Fruit fly (Drosophila melanogaster) whole organism, embryonic: ENCODE measurements around the gene msn.
A peak's percentile ranks its signal among the peaks of the same experiment; 100 is the strongest.

ENCODE experiments used
- Abd-B ChIP-seq: fragments of 200-800 bp; sonication (Bioruptor generic); optimal IDR thresholded peaks from 2 replicates; lab custom pipeline; 2018; ENCODE audit warnings: missing biosample characterization, mild to moderate bottlenecking, missing genetic modification characterization, moderate library complexity
- Antp ChIP-seq: fragments of 200-800 bp; sonication (Bioruptor generic); optimal IDR thresholded peaks from 3 replicates; lab custom pipeline; 2016; ENCODE audit warnings: missing biosample characterization, missing genetic modification characterization
- CG10274 ChIP-seq: fragments of 200-800 bp; sonication (Bioruptor generic); optimal IDR thresholded peaks from 3 replicates; lab custom pipeline; 2017; ENCODE audit warnings: missing biosample characterization, mild to moderate bottlenecking, missing genetic modification characterization
- CG11504 ChIP-seq: fragments of 200-800 bp; sonication (Bioruptor generic); optimal IDR thresholded peaks from 3 replicates; lab custom pipeline; 2019; ENCODE audit warnings: missing biosample characterization, mild to moderate bottlenecking, missing genetic modification characterization, moderate library complexity
- CG12104 ChIP-seq: fragments of 200-800 bp; sonication (Bioruptor generic); optimal IDR thresholded peaks from 3 replicates; lab custom pipeline; 2016; ENCODE audit warnings: missing biosample characterization, missing genetic modification characterization
- CG12219 ChIP-seq: fragments of 200-800 bp; sonication (Bioruptor generic); optimal IDR thresholded peaks from 3 replicates; lab custom pipeline; 2018; ENCODE audit warnings: missing biosample characterization, mild to moderate bottlenecking, missing genetic modification characterization
- CG12299 ChIP-seq: fragments of 200-800 bp; sonication (Bioruptor generic); optimal IDR thresholded peaks from 2 replicates; lab custom pipeline; 2018; ENCODE audit warnings: missing biosample characterization, mild to moderate bottlenecking, missing genetic modification characterization
- CG12391 ChIP-seq: fragments of 200-800 bp; sonication (Bioruptor generic); optimal IDR thresholded peaks from 3 replicates; lab custom pipeline; 2018; ENCODE audit warnings: missing biosample characterization, mild to moderate bottlenecking, missing genetic modification characterization, moderate library complexity
- CG14050 ChIP-seq: fragments of 200-800 bp; sonication (Bioruptor generic); IDR thresholded peaks from 3 replicates; pipeline ENCODE4 v1.3.6; 2022; ENCODE audit warnings: missing biosample characterization, missing genetic modification characterization
- CG17359 ChIP-seq: fragments of 200-800 bp; sonication (Bioruptor generic); optimal IDR thresholded peaks from 3 replicates; lab custom pipeline; 2018; ENCODE audit warnings: missing biosample characterization, mild to moderate bottlenecking, missing genetic modification characterization, moderate library complexity
- CG17568 ChIP-seq: fragments of 200-800 bp; sonication (Bioruptor generic); optimal IDR thresholded peaks from 2 replicates; lab custom pipeline; 2018; ENCODE audit warnings: missing biosample characterization, mild to moderate bottlenecking, missing genetic modification characterization, moderate library complexity
- CG17612 ChIP-seq: fragments of 200-800 bp; sonication (Bioruptor generic); IDR thresholded peaks from 2 replicates; pipeline ENCODE4 v1.3.6; 2022; ENCODE audit warnings: missing biosample characterization, missing genetic modification characterization
- CG1792 ChIP-seq: fragments of 200-800 bp; sonication (Bioruptor generic); optimal IDR thresholded peaks from 2 replicates; lab custom pipeline; 2016; ENCODE audit warnings: missing biosample characterization, missing genetic modification characterization
- CG18476 ChIP-seq: fragments of 200-800 bp; sonication (Bioruptor generic); optimal IDR thresholded peaks from 2 replicates; lab custom pipeline; 2016; ENCODE audit warnings: missing biosample characterization, mild to moderate bottlenecking, missing genetic modification characterization
- CG30431 ChIP-seq: fragments of 200-800 bp; sonication (Bioruptor generic); optimal IDR thresholded peaks from 2 replicates; lab custom pipeline; 2017; ENCODE audit warnings: missing biosample characterization, missing genetic modification characterization
- CG34422 ChIP-seq: fragments of 200-800 bp; sonication (Bioruptor generic); IDR thresholded peaks from 3 replicates; pipeline ENCODE4 v1.3.6; 2022; ENCODE audit warnings: missing biosample characterization, missing genetic modification characterization
- CG4404 ChIP-seq: fragments of 200-800 bp; sonication (Bioruptor generic); IDR thresholded peaks from 2 replicates; pipeline ENCODE4 v1.3.6; 2022; ENCODE audit warnings: missing biosample characterization, missing genetic modification characterization
- CG6689 ChIP-seq: fragments of 200-800 bp; sonication (Bioruptor generic); IDR thresholded peaks from 2 replicates; pipeline ENCODE4 v1.3.6; 2022; ENCODE audit warnings: missing biosample characterization, missing genetic modification characterization
- CG6765 ChIP-seq: fragments of 200-800 bp; sonication (Bioruptor generic); optimal IDR thresholded peaks from 3 replicates; lab custom pipeline; 2017; ENCODE audit warnings: missing biosample characterization, mild to moderate bottlenecking, missing genetic modification characterization
- CG7372 ChIP-seq: fragments of 200-800 bp; sonication (Bioruptor generic); IDR thresholded peaks from 2 replicates; pipeline ENCODE4 v1.3.6; 2022; ENCODE audit warnings: missing biosample characterization, missing genetic modification characterization
- Chrac-16 ChIP-seq: fragments of 200-800 bp; sonication (Bioruptor generic); optimal IDR thresholded peaks from 3 replicates; lab custom pipeline; 2016; ENCODE audit warnings: missing biosample characterization, missing genetic modification characterization
- CrebB ChIP-seq: fragments of 200-800 bp; sonication (Bioruptor generic); optimal IDR thresholded peaks from 3 replicates; lab custom pipeline; 2018; ENCODE audit warnings: missing biosample characterization, mild to moderate bottlenecking, missing genetic modification characterization
- Dad ChIP-seq: fragments of 200-800 bp; sonication (Bioruptor generic); optimal IDR thresholded peaks from 3 replicates; lab custom pipeline; 2016; ENCODE audit warnings: missing biosample characterization, missing genetic modification characterization
- Doc2 ChIP-seq: fragments of 200-800 bp; sonication (Bioruptor generic); IDR thresholded peaks from 2 replicates; pipeline ENCODE4 v1.3.6; 2022; ENCODE audit warnings: missing biosample characterization, missing genetic modification characterization
- Gug ChIP-seq: fragments of 200-800 bp; sonication (Bioruptor generic); IDR thresholded peaks from 4 replicates; pipeline ENCODE4 v1.3.6; 2022; ENCODE audit warnings: missing biosample characterization, missing genetic modification characterization
- H15 ChIP-seq: fragments of 200-800 bp; sonication (Bioruptor generic); IDR thresholded peaks from 3 replicates; pipeline ENCODE4 v1.3.6; 2022; ENCODE audit warnings: missing biosample characterization, missing genetic modification characterization
- Hr78 ChIP-seq, 2 experiments: fragments of 200-800 bp in 1 of 2; fragments of >200 bp in 1 of 2; sonication (Bioruptor generic) in 1 of 2; optimal IDR thresholded peaks; 2 replicates each; lab custom pipeline; 2017 to 2019; ENCODE audit warnings: missing biosample characterization in 2 of 2, missing genetic modification characterization in 2 of 2, mild to moderate bottlenecking in 1 of 2, moderate library complexity in 1 of 2
- Med ChIP-seq: fragments of 200-800 bp; sonication (Bioruptor generic); peaks from one replicate; lab custom pipeline; 2016; ENCODE audit warnings: missing biosample characterization, missing genetic modification characterization, mild to moderate bottlenecking, inconsistent platforms, moderate library complexity
- NK7.1 ChIP-seq: fragments of 200-800 bp; sonication (Bioruptor generic); optimal IDR thresholded peaks from 3 replicates; lab custom pipeline; 2016; ENCODE audit warnings: missing biosample characterization, missing genetic modification characterization
- Neu2 ChIP-seq: fragments of 200-800 bp; sonication (Bioruptor generic); optimal IDR thresholded peaks from 3 replicates; lab custom pipeline; 2016; ENCODE audit warnings: missing biosample characterization, missing genetic modification characterization, borderline replicate concordance
- Six4 ChIP-seq: fragments of 200-800 bp; sonication (Bioruptor generic); optimal IDR thresholded peaks from 2 replicates; lab custom pipeline; 2016; ENCODE audit warnings: missing biosample characterization, missing genetic modification characterization
- Taf1 ChIP-seq: fragments of 200-800 bp; sonication (Bioruptor generic); IDR thresholded peaks from 2 replicates; pipeline ENCODE4 v1.3.6; 2022; ENCODE audit warnings: missing biosample characterization, missing genetic modification characterization
- ash1 ChIP-seq: fragments of 200-800 bp; sonication (Bioruptor generic); optimal IDR thresholded peaks from 2 replicates; lab custom pipeline; 2018; ENCODE audit warnings: missing biosample characterization, mild to moderate bottlenecking, missing genetic modification characterization
- bcd ChIP-seq: fragments of 200-800 bp; sonication (Bioruptor generic); optimal IDR thresholded peaks from 2 replicates; lab custom pipeline; 2017; ENCODE audit warnings: missing biosample characterization, mild to moderate bottlenecking, missing genetic modification characterization
- ci ChIP-seq: fragments of 200-800 bp; sonication (Bioruptor generic); IDR thresholded peaks from 3 replicates; pipeline ENCODE4 v1.3.6; 2022; ENCODE audit warnings: missing biosample characterization, missing genetic modification characterization
- dmrt99B ChIP-seq: fragments of 200-800 bp; sonication (Bioruptor generic); optimal IDR thresholded peaks from 2 replicates; lab custom pipeline; 2018; ENCODE audit warnings: missing biosample characterization, mild to moderate bottlenecking, missing genetic modification characterization, moderate library complexity
- ewg ChIP-seq: fragments of 200-800 bp; sonication (Bioruptor generic); optimal IDR thresholded peaks from 3 replicates; lab custom pipeline; 2017; ENCODE audit warnings: mild to moderate bottlenecking, missing biosample characterization, missing genetic modification reagents, missing genetic modification characterization
- fd96Cb ChIP-seq: fragments of 200-800 bp; sonication (Bioruptor generic); optimal IDR thresholded peaks from 2 replicates; lab custom pipeline; 2018; ENCODE audit warnings: missing biosample characterization, mild to moderate bottlenecking, missing genetic modification characterization, moderate library complexity
- gce ChIP-seq: fragments of 200-800 bp; sonication (Bioruptor generic); IDR thresholded peaks from 3 replicates; pipeline ENCODE4 v1.3.6; 2022; ENCODE audit warnings: missing biosample characterization, missing genetic modification characterization
- hbn ChIP-seq: fragments of 200-800 bp; sonication (Bioruptor generic); IDR thresholded peaks from 2 replicates; pipeline ENCODE4 v1.3.6; 2022; ENCODE audit warnings: missing biosample characterization, missing genetic modification characterization; ENCODE audit not compliant: partially characterized antibody
- kah ChIP-seq: fragments of 200-800 bp; sonication (Bioruptor generic); optimal IDR thresholded peaks from 2 replicates; lab custom pipeline; 2018; ENCODE audit warnings: missing biosample characterization, mild to moderate bottlenecking, missing genetic modification characterization
- lab ChIP-seq: fragments of 200-800 bp; sonication (Bioruptor generic); optimal IDR thresholded peaks from 3 replicates; lab custom pipeline; 2017; ENCODE audit warnings: missing biosample characterization, missing genetic modification characterization, mild to moderate bottlenecking, moderate library complexity, missing genetic modification reagents
- lilli ChIP-seq: fragments of 200-800 bp; sonication (Bioruptor generic); optimal IDR thresholded peaks from 3 replicates; lab custom pipeline; 2016; ENCODE audit warnings: missing biosample characterization, missing genetic modification characterization
- mirr ChIP-seq: fragments of 200-800 bp; sonication (Bioruptor generic); optimal IDR thresholded peaks from 3 replicates; lab custom pipeline; 2018; ENCODE audit warnings: missing biosample characterization, mild to moderate bottlenecking, missing genetic modification characterization
- pnt ChIP-seq: fragments of 200-800 bp; sonication (Bioruptor generic); optimal IDR thresholded peaks from 3 replicates; lab custom pipeline; 2016; ENCODE audit warnings: missing biosample characterization, missing genetic modification characterization
- ranshi ChIP-seq: fragments of 200-800 bp; sonication (Bioruptor generic); IDR thresholded peaks from 2 replicates; pipeline ENCODE4 v1.3.6; 2022; ENCODE audit warnings: missing biosample characterization, missing genetic modification characterization
- salm ChIP-seq: fragments of 200-800 bp; sonication (Bioruptor generic); optimal IDR thresholded peaks from 2 replicates; lab custom pipeline; 2018; ENCODE audit warnings: missing biosample characterization, mild to moderate bottlenecking, missing genetic modification characterization
- sens ChIP-seq: fragments of 200-800 bp; sonication (Bioruptor generic); peaks from one replicate; lab custom pipeline; 2016; ENCODE audit warnings: missing biosample characterization, missing genetic modification characterization
- seq ChIP-seq: fragments of 200-800 bp; sonication (Bioruptor generic); IDR thresholded peaks from 2 replicates; pipeline ENCODE4 v1.3.6; 2022; ENCODE audit warnings: missing biosample characterization, missing genetic modification characterization
- shn ChIP-seq: fragments of 200-800 bp; sonication (Bioruptor generic); optimal IDR thresholded peaks from 3 replicates; lab custom pipeline; 2016; ENCODE audit warnings: missing biosample characterization, missing genetic modification characterization
- zen ChIP-seq: fragments of 200-800 bp; sonication (Bioruptor generic); optimal IDR thresholded peaks from 3 replicates; lab custom pipeline; 2018; ENCODE audit warnings: missing biosample characterization, mild to moderate bottlenecking, missing genetic modification characterization, moderate library complexity

Gene msn

DNA sequence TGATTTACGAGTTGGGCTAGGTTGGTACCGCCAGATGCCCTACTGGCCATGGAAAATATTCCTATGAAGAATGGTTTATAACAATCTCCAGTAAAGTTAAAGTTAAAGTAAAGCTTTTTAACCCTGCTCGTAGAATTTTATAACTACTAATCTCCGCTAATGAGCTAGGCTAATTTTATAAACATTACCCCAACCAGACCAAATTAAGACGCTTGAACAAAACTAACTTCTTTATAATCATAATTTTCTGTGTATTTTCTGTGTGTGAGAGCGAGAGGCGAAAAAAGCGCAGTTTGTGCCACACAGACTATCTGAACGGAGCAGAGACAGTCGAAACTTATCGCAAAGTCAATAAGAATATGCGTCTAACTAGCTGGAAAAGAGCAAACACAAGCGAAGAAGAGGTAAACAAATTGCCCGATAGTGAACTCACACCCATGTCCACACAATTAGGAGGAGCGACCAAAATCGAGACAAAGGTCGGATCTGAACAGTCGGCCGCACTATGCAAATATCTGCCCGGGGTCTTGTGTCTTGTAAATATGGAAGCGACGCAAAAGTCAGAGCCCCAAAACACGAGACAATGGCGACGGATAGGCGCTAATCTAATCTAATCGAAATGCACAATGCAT lies 49.3 kb downstream of the msn start (continued):
- TF ChIP-seq mirr (peak; percentile 55), CG14050 (GFP tag; lab: Robert Waterston, UW) (peak; percentile 19; the same call in 1 of the 3 replicates), CG18476 (peak; percentile 51), zen (tag; lab: Kevin White, UChicago) (no peak), CG10274 (peak; percentile 98), Chrac-16 (no peak), CG12104 (GFP tag; lab: Kevin White, UChicago) (peak; percentile 67), Antp (GFP tag; lab: Kevin White, UChicago) (peak; percentile 43), Doc2 (no peak), NK7.1 (GFP tag; lab: Kevin White, UChicago) (peak; percentile 6), sens (GFP tag; lab: Kevin White, UChicago) (peak; percentile 95), CG1792 (GFP tag; lab: Kevin White, UChicago) (peak; percentile 74), CG4404 (GFP tag; lab: Robert Waterston, UW) (no peak), Hr78 (GFP tag; optimal IDR thresholded peaks at IDR 0.05; lab: Kevin White, UChicago) (peak in 1 of 2 experiments; percentile 93), shn (GFP tag; lab: Kevin White, UChicago) (peak; percentile 19), Taf1 (GFP tag; lab: Robert Waterston, UW) (no peak), gce (GFP tag; lab: Robert Waterston, UW) (peak; percentile 81; the same call in 2 of the 3 replicates), CG34422 (GFP tag; lab: Robert Waterston, UW) (no peak), Neu2 (no peak), CG12219 (GFP tag; lab: Kevin White, UChicago) (peak; percentile 64), Dad (GFP tag; lab: Kevin White, UChicago) (peak; percentile 36), hbn (GFP tag; lab: Robert Waterston, UW) (no peak), kah (GFP tag; lab: Kevin White, UChicago) (peak; percentile 62), CG17359 (tag; lab: Kevin White, UChicago) (peak; percentile 75), CG17568 (GFP tag; lab: Kevin White, UChicago) (peak; percentile 88), Abd-B (no peak), salm (tag; lab: Kevin White, UChicago) (peak; percentile 30), lilli (GFP tag; lab: Kevin White, UChicago) (peak; percentile 8), Six4 (GFP tag; lab: Kevin White, UChicago) (peak; percentile 43), lab (GFP tag; lab: Kevin White, UChicago) (peak; percentile 91), bcd (peak; percentile 66), CG12299 (tag; lab: Kevin White, UChicago) (peak; percentile 56), ewg (GFP tag; lab: Kevin White, UChicago) (no peak), CG6765 (peak; percentile 75), ash1 (GFP tag; lab: Kevin White, UChicago) (peak; percentile 16), CG7372 (GFP tag; lab: Robert Waterston, UW) (no peak), CG17612 (GFP tag; lab: Robert Waterston, UW) (no peak), seq (GFP tag; lab: Robert Waterston, UW) (peak; percentile 82), CG30431 (peak; percentile 1)

DNA sequence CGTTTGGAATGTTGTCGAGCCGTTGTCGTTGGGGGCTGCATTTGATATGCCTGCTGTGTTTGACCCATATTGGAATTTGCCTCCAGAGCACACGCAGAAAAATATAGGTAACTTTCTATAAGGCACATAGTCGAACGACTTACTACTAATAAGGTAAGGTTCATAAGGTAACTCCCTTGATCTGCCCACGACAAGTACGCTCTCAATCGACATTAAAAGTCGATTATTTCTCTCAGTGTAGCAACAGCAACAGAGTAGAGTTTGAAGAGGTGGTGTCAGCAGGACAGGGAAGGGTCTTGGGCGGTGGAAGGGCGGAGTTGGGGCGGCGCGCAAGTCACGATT lies 52.6 kb downstream of the msn start:
- TF ChIP-seq CG6689 (GFP tag; lab: Robert Waterston, UW) (0 out of 2 replicates have a peak, but pooled peaks have one; percentile 16), CG11504 (tag; lab: Kevin White, UChicago) (peak; percentile 44), Med (GFP tag; lab: Kevin White, UChicago) (peak; percentile 78), Gug (0 out of 4 replicates have a peak, but pooled peaks have one; percentile 5), CG12219 (GFP tag; lab: Kevin White, UChicago) (peak; percentile 9), CrebB (tag; lab: Kevin White, UChicago) (no peak), ci (GFP tag; lab: Robert Waterston, UW) (peak; percentile 63; the same call in 1 of the 3 replicates), pnt (GFP tag; lab: Kevin White, UChicago) (peak; percentile 13), dmrt99B (tag; lab: Kevin White, UChicago) (peak; percentile 21), CG12391 (tag; lab: Kevin White, UChicago) (peak; percentile 1), lab (GFP tag; lab: Kevin White, UChicago) (peak; percentile 23), H15 (GFP tag; lab: Robert Waterston, UW) (no peak), fd96Cb (peak; percentile 37), CG34422 (GFP tag; lab: Robert Waterston, UW) (peak; percentile 42; the same call in 1 of the 3 replicates), ranshi (peak; percentile 52; the same call in 1 of the 2 replicates)
